Worm (Caenorhabditis elegans) whole organism, dauer: ENCODE data around the gene ZK287.7.

Experiments
- unc-62 ChIP-seq: sonication (generic microtip); optimal IDR thresholded peaks from 2 replicates; lab custom pipeline; 2017; ENCODE audit warnings: missing biosample characterization, missing genetic modification reagents, missing genetic modification characterization

The ZK287.7 gene

ce11 chrV:9729462-9730162 is 36.8 kb downstream of the ZK287.7 start, which contains the start of the genes aagr-3 and drap-1:
aagr-3 (minus strand) TSS chrV:9729512.
drap-1 (plus strand) TSS chrV:9730106.
- TF ChIP-seq unc-62 (GFP tag; lab: Kevin White, UChicago) = no peak

- TF ChIP-seq unc-62 (GFP tag; lab: Kevin White, UChicago) = peak; percentile 28
Observed at ce11 chrV:9730743-9731706, 38.2 kb downstream of the ZK287.7 start.

ce11 chrV:9731852-9732251 is 39.0 kb downstream of the ZK287.7 start:
- no peak for TF ChIP-seq unc-62 (GFP tag; lab: Kevin White, UChicago)

- no peak for TF ChIP-seq unc-62 (GFP tag; lab: Kevin White, UChicago)
Observed at ce11 chrV:9733920-9734454, 41.1 kb downstream of the ZK287.7 start, which contains the start of gene cal-7. cal-7 (plus strand) TSS chrV:9734103.

ce11 chrV:9737287-9737686 is 44.4 kb downstream of the ZK287.7 start, which contains the start of gene aqp-4:
aqp-4 (plus strand) TSS chrV:9737556.
- TF ChIP-seq unc-62 (GFP tag; lab: Kevin White, UChicago) = no peak

ce11 chrV:9738077-9738705 is 45.3 kb downstream of the ZK287.7 start:
- no peak for TF ChIP-seq unc-62 (GFP tag; lab: Kevin White, UChicago)

- TF ChIP-seq unc-62 (GFP tag; lab: Kevin White, UChicago) = no peak
Observed at ce11 chrV:9739402-9739801, 46.5 kb downstream of the ZK287.7 start, which contains the start of gene marc-1. marc-1 (plus strand) TSS chrV:9739702.

- TF ChIP-seq unc-62 (GFP tag; lab: Kevin White, UChicago) = no peak
Observed at ce11 chrV:9740858-9741257, 48.0 kb downstream of the ZK287.7 start, which contains the start of gene sta-2. sta-2 (plus strand) TSS chrV:9741206.
